Worm (Caenorhabditis elegans): Measurements from ENCODE around the gene AH9.1.

AH9.1 gene

ce11 chrX:2204963-2205362, 41.8 kb downstream of the AH9.1 start, which contains the start of gene T24C12.4:
T24C12.4 (minus strand) TSS chrX:2205063.
- TF ChIP-seq somi-1 (GFP tag; optimal IDR thresholded peaks at IDR 0.05): no peak
- no peak for TF ChIP-seq snpc-1.3 (tag; optimal IDR thresholded peaks at IDR 0.05; ENCODE audit: insufficient read depth)
- no peak for TF ChIP-seq attf-6 (GFP tag; IDR thresholded peaks at IDR 0.05)
- no peak for TF ChIP-seq bed-2 (GFP tag; IDR thresholded peaks at IDR 0.05)
- no peak for TF ChIP-seq xnd-1 (tag; optimal IDR thresholded peaks at IDR 0.05)
- TF ChIP-seq F10E7.11 (tag; optimal IDR thresholded peaks at IDR 0.05): no peak
- TF ChIP-seq lir-1 (GFP tag; conservative IDR thresholded peaks at IDR 0.05): no peak
- TF ChIP-seq rpc-1 (optimal IDR thresholded peaks at IDR 0.05): no peak
- TF ChIP-seq rpc-1 (tag; optimal IDR thresholded peaks at IDR 0.05): no peak
- no peak for TF ChIP-seq ztf-22 (GFP tag; optimal IDR thresholded peaks at IDR 0.05)
- TF ChIP-seq snpc-4 (GFP tag; optimal IDR thresholded peaks at IDR 0.05): no peak
- no peak for TF ChIP-seq snpc-4 (tag; optimal IDR thresholded peaks at IDR 0.05)
- TF ChIP-seq athp-1 (tag; optimal IDR thresholded peaks at IDR 0.05): no peak
- no peak for TF ChIP-seq snpc-1.1 (tag; optimal IDR thresholded peaks at IDR 0.05; ENCODE audit: insufficient read depth)
- TF ChIP-seq ceh-79 (tag; optimal IDR thresholded peaks at IDR 0.05): no peak

ce11 chrX:2203760-2204159, 43.0 kb downstream of the AH9.1 start, which contains the start of gene T24C12.3:
T24C12.3 (minus strand) TSS chrX:2203893.
- TF ChIP-seq akir-1 (GFP tag; optimal IDR thresholded peaks at IDR 0.05): no peak
- no peak for TF ChIP-seq D2030.7 (GFP tag; IDR thresholded peaks at IDR 0.05)
- peak; percentile 79 for TF ChIP-seq nhr-80 (tag; optimal IDR thresholded peaks at IDR 0.05)
- TF ChIP-seq C17E4.6 (GFP tag; IDR thresholded peaks at IDR 0.05): no peak
- TF ChIP-seq hsf-1 (GFP tag; IDR thresholded peaks at IDR 0.05): no peak

ce11 chrX:2199140-2199539, 47.7 kb downstream of the AH9.1 start, which contains the start of gene T24C12.1:
T24C12.1 (plus strand) TSS chrX:2199440.
- TF ChIP-seq dpl-1 (GFP tag; optimal IDR thresholded peaks at IDR 0.05) (no peak), nhr-27 (tag; optimal IDR thresholded peaks at IDR 0.05) (no peak), ets-4 (GFP tag; optimal IDR thresholded peaks at IDR 0.05) (no peak), chd-7 (tag; optimal IDR thresholded peaks at IDR 0.05) (no peak), cebp-2 (GFP tag; IDR thresholded peaks at IDR 0.05) (no peak), lin-26 (GFP tag; IDR thresholded peaks at IDR 0.05) (no peak), dpff-1 (tag; optimal IDR thresholded peaks at IDR 0.05) (no peak), ztf-18 (tag; optimal IDR thresholded peaks at IDR 0.05) (no peak), dox-1 (GFP tag; IDR thresholded peaks at IDR 0.05) (no peak)

ce11 chrX:2197444-2197843, 49.4 kb downstream of the AH9.1 start:
- TF ChIP-seq Y53G8AR.9 (GFP tag; conservative IDR thresholded peaks at IDR 0.05): no peak
- TF ChIP-seq T07F8.4 (tag; optimal IDR thresholded peaks at IDR 0.05): no peak
- TF ChIP-seq snpc-1.1 (tag; optimal IDR thresholded peaks at IDR 0.05; ENCODE audit: insufficient read depth): no peak
- no peak for TF ChIP-seq ccch-3 (GFP tag; optimal IDR thresholded peaks at IDR 0.05)
- no peak for TF ChIP-seq ceh-79 (tag; optimal IDR thresholded peaks at IDR 0.05)
- TF ChIP-seq F49E8.2 (tag; optimal IDR thresholded peaks at IDR 0.05; ENCODE audit: insufficient read depth): no peak
